Worm (Caenorhabditis elegans): ENCODE data around the gene srt-6.

DNA sequence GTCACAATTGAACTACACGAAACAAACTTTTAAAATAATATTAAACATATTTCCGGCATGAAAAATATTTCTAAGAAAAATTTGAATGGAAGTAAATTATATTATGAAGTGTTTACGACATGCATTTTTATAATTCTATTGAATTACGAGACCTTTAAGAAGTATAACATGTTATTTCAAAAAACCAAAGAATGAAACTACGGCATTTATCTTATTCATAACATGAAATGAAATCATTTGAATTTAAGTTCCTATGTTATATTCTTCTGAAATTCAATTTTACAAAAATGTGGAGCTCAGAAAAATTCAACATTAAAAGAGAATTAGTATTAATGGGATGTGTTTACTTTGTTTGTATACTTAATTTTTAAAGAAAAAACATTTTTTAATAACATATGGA lies 22.4 kb upstream of the srt-6 start, which contains the start of gene srw-71:
- TF ChIP-seq ztf-11 (tag; optimal IDR thresholded peaks at IDR 0.05): no peak
- TF ChIP-seq lin-39 (tag; optimal IDR thresholded peaks at IDR 0.05): no peak
- no peak for TF ChIP-seq ztf-1 (GFP tag; conservative IDR thresholded peaks at IDR 0.05)
- TF ChIP-seq sma-3 (GFP tag; optimal IDR thresholded peaks at IDR 0.05): no peak
- TF ChIP-seq ama-1 (optimal IDR thresholded peaks at IDR 0.05): no peak

Measured in whole organism, L2 larva.